Fruit fly (Drosophila melanogaster) whole organism, embryonic: Measurements from ENCODE around the gene msd1.

Source experiments
- Ada2b ChIP-seq: fragments of 200-800 bp; sonication (Bioruptor generic); IDR thresholded peaks from 2 replicates; pipeline ENCODE4 v1.3.6; 2022; ENCODE audit warnings: missing biosample characterization, missing genetic modification characterization
- BEAF-32 ChIP-seq: fragments of 200-800 bp; sonication (Bioruptor generic); optimal IDR thresholded peaks from 3 replicates; lab custom pipeline; 2017; ENCODE audit warnings: missing biosample characterization, missing genetic modification characterization, mild to moderate bottlenecking, moderate library complexity, missing genetic modification reagents
- CG10267 ChIP-seq: fragments of 200-800 bp; sonication (Bioruptor generic); optimal IDR thresholded peaks from 2 replicates; lab custom pipeline; 2018; ENCODE audit warnings: missing biosample characterization, mild to moderate bottlenecking, missing genetic modification characterization, moderate library complexity
- CG10979 ChIP-seq: fragments of 200-800 bp; sonication (Bioruptor generic); optimal IDR thresholded peaks from 2 replicates; lab custom pipeline; 2018; ENCODE audit warnings: missing biosample characterization, mild to moderate bottlenecking, missing genetic modification characterization, moderate library complexity
- CG11456 ChIP-seq: fragments of 200-800 bp; sonication (Bioruptor generic); IDR thresholded peaks from 3 replicates; pipeline ENCODE4 v1.3.6; 2022; ENCODE audit warnings: missing biosample characterization, missing genetic modification characterization
- CG11560 ChIP-seq: fragments of 200-800 bp; sonication (Bioruptor generic); IDR thresholded peaks from 3 replicates; pipeline ENCODE4 v1.3.6; 2022; ENCODE audit warnings: missing biosample characterization, missing genetic modification characterization
- CG12391 ChIP-seq: fragments of 200-800 bp; sonication (Bioruptor generic); optimal IDR thresholded peaks from 3 replicates; lab custom pipeline; 2018; ENCODE audit warnings: missing biosample characterization, mild to moderate bottlenecking, missing genetic modification characterization, moderate library complexity
- CG12744 ChIP-seq: fragments of 200-800 bp; sonication (Bioruptor generic); optimal IDR thresholded peaks from 2 replicates; lab custom pipeline; 2016; ENCODE audit warnings: missing biosample characterization, missing genetic modification characterization
- CG14667 ChIP-seq: fragments of 200-800 bp; sonication (Bioruptor generic); IDR thresholded peaks from 2 replicates; pipeline ENCODE4 v1.3.6; 2022; ENCODE audit warnings: missing biosample characterization, missing genetic modification characterization
- CG1602 ChIP-seq: fragments of 200-800 bp; sonication (Bioruptor generic); optimal IDR thresholded peaks from 3 replicates; lab custom pipeline; 2016; ENCODE audit warnings: missing biosample characterization, missing genetic modification characterization
- CG16863 ChIP-seq: fragments of 200-800 bp; sonication (Bioruptor generic); optimal IDR thresholded peaks from 3 replicates; lab custom pipeline; 2016; ENCODE audit warnings: missing biosample characterization, missing genetic modification characterization
- CG17328 ChIP-seq: fragments of 200-800 bp; sonication (Bioruptor generic); IDR thresholded peaks from 2 replicates; pipeline ENCODE4 v1.3.6; 2022; ENCODE audit warnings: missing biosample characterization, missing genetic modification characterization
- CG18262 ChIP-seq: fragments of 200-800 bp; optimal IDR thresholded peaks from 3 replicates; lab custom pipeline; 2019; ENCODE audit warnings: missing biosample characterization, mild to moderate bottlenecking, missing genetic modification characterization, moderate library complexity
- CG2129 ChIP-seq: fragments of 200-800 bp; sonication (Bioruptor generic); IDR thresholded peaks from 2 replicates; pipeline ENCODE4 v1.3.6; 2022; ENCODE audit warnings: missing biosample characterization, missing genetic modification characterization; ENCODE audit not compliant: partially characterized antibody
- CG30403 ChIP-seq: fragments of 200-800 bp; sonication (Bioruptor generic); optimal IDR thresholded peaks from 3 replicates; lab custom pipeline; 2016; ENCODE audit warnings: missing biosample characterization, missing genetic modification characterization
- CG31388 ChIP-seq: fragments of 200-800 bp; sonication (Bioruptor generic); optimal IDR thresholded peaks from 2 replicates; lab custom pipeline; 2016; ENCODE audit warnings: missing biosample characterization, missing genetic modification characterization
- CG32532 ChIP-seq: fragments of 200-800 bp; sonication (Bioruptor generic); IDR thresholded peaks from 2 replicates; pipeline ENCODE4 v1.3.6; 2022; ENCODE audit warnings: missing biosample characterization, missing genetic modification characterization
- CG3281 ChIP-seq: fragments of 200-800 bp; sonication (Bioruptor generic); optimal IDR thresholded peaks from 3 replicates; lab custom pipeline; 2017; ENCODE audit warnings: missing biosample characterization, mild to moderate bottlenecking, missing genetic modification characterization
- CG5180 ChIP-seq: fragments of 200-800 bp; sonication (Bioruptor generic); optimal IDR thresholded peaks from 3 replicates; lab custom pipeline; 2017; ENCODE audit warnings: missing biosample characterization, missing genetic modification characterization, mild to moderate bottlenecking, moderate library complexity, missing genetic modification reagents
- CG6813 ChIP-seq: fragments of 200-800 bp; sonication (Bioruptor generic); optimal IDR thresholded peaks from 2 replicates; lab custom pipeline; 2017; ENCODE audit warnings: missing biosample characterization, missing genetic modification characterization, mild to moderate bottlenecking, moderate library complexity, missing genetic modification reagents
- CG7556 ChIP-seq: fragments of 200-800 bp; sonication (Bioruptor generic); optimal IDR thresholded peaks from 2 replicates; lab custom pipeline; 2017; ENCODE audit warnings: missing biosample characterization, mild to moderate bottlenecking, missing genetic modification characterization
- CG7745 ChIP-seq: fragments of 200-800 bp; sonication (Bioruptor generic); optimal IDR thresholded peaks from 2 replicates; lab custom pipeline; 2018; ENCODE audit warnings: missing biosample characterization, mild to moderate bottlenecking, missing genetic modification characterization, moderate library complexity
- CG7786 ChIP-seq: fragments of 200-800 bp; sonication (Bioruptor generic); optimal IDR thresholded peaks from 2 replicates; lab custom pipeline; 2016; ENCODE audit warnings: missing biosample characterization, missing genetic modification characterization
- CG9797 ChIP-seq: fragments of 200-800 bp; sonication (Bioruptor generic); optimal IDR thresholded peaks from 3 replicates; lab custom pipeline; 2018; ENCODE audit warnings: missing biosample characterization, mild to moderate bottlenecking, missing genetic modification characterization
- Gug ChIP-seq: fragments of 200-800 bp; sonication (Bioruptor generic); IDR thresholded peaks from 4 replicates; pipeline ENCODE4 v1.3.6; 2022; ENCODE audit warnings: missing biosample characterization, missing genetic modification characterization
- Hr51 ChIP-seq, 2 experiments: fragments of 200-800 bp; sonication (Bioruptor generic); optimal IDR thresholded peaks; 2 replicates in 1 of 2; 3 replicates in 1 of 2; lab custom pipeline; 2016 to 2018; ENCODE audit warnings: missing biosample characterization in 2 of 2, missing genetic modification characterization in 2 of 2, mild to moderate bottlenecking in 1 of 2, moderate library complexity in 1 of 2
- Nf-YC ChIP-seq: fragments of 200-800 bp; optimal IDR thresholded peaks from 3 replicates; lab custom pipeline; 2019; ENCODE audit warnings: missing biosample characterization, mild to moderate bottlenecking, missing genetic modification characterization, moderate library complexity
- PHDP ChIP-seq: fragments of 200-800 bp; sonication (Bioruptor generic); optimal IDR thresholded peaks from 3 replicates; lab custom pipeline; 2018; ENCODE audit warnings: missing biosample characterization, mild to moderate bottlenecking, missing genetic modification characterization, moderate library complexity
- Sin3A ChIP-seq: fragments of >200 bp; optimal IDR thresholded peaks from 2 replicates; lab custom pipeline; 2018
- Trl ChIP-seq, 3 experiments: fragments of >200 bp in 2 of 3; fragments of 200-800 bp in 1 of 3; sonication (Bioruptor generic) in 1 of 3; optimal IDR thresholded peaks; 2 replicates in 1 of 3; 3 replicates in 2 of 3; lab custom pipeline; 2016 to 2017; ENCODE audit warnings: missing biosample characterization in 1 of 3, missing genetic modification characterization in 1 of 3
- YL-1 ChIP-seq: fragments of 200-800 bp; sonication (Bioruptor generic); optimal IDR thresholded peaks from 3 replicates; lab custom pipeline; 2017; ENCODE audit warnings: missing biosample characterization, mild to moderate bottlenecking, missing genetic modification characterization
- caup ChIP-seq: fragments of 200-800 bp; sonication (Bioruptor generic); optimal IDR thresholded peaks from 3 replicates; lab custom pipeline; 2017; ENCODE audit warnings: missing biosample characterization, mild to moderate bottlenecking, missing genetic modification characterization, moderate library complexity; ENCODE audit not compliant: severe bottlenecking
- dmrt99B ChIP-seq: fragments of 200-800 bp; sonication (Bioruptor generic); optimal IDR thresholded peaks from 2 replicates; lab custom pipeline; 2018; ENCODE audit warnings: missing biosample characterization, mild to moderate bottlenecking, missing genetic modification characterization, moderate library complexity
- fd64A ChIP-seq: fragments of 200-800 bp; sonication (Bioruptor generic); optimal IDR thresholded peaks from 3 replicates; lab custom pipeline; 2018; ENCODE audit warnings: missing biosample characterization, mild to moderate bottlenecking, missing genetic modification characterization
- gce ChIP-seq: fragments of 200-800 bp; sonication (Bioruptor generic); IDR thresholded peaks from 3 replicates; pipeline ENCODE4 v1.3.6; 2022; ENCODE audit warnings: missing biosample characterization, missing genetic modification characterization
- gcm2 ChIP-seq: fragments of 200-800 bp; sonication (Bioruptor generic); optimal IDR thresholded peaks from 2 replicates; lab custom pipeline; 2016; ENCODE audit warnings: missing biosample characterization, missing genetic modification characterization
- hkb ChIP-seq, 2 experiments: fragments of 200-800 bp in 1 of 2; fragments of >200 bp in 1 of 2; sonication (Bioruptor generic) in 1 of 2; IDR thresholded peaks in 1 of 2; optimal IDR thresholded peaks in 1 of 2; 2 replicates each; pipeline versions ENCODE4 v1.3.6 to Lab custom; 2017 to 2022; ENCODE audit warnings: missing biosample characterization in 1 of 2, missing genetic modification characterization in 1 of 2
- inv ChIP-seq: fragments of 200-800 bp; sonication (Bioruptor generic); IDR thresholded peaks from 2 replicates; pipeline ENCODE4 v1.3.6; 2022; ENCODE audit warnings: missing biosample characterization, missing genetic modification characterization; ENCODE audit not compliant: partially characterized antibody
- kni ChIP-seq: fragments of 200-800 bp; sonication (Bioruptor generic); optimal IDR thresholded peaks from 3 replicates; lab custom pipeline; 2017; ENCODE audit warnings: mild to moderate bottlenecking, missing biosample characterization, missing genetic modification reagents, missing genetic modification characterization
- lab ChIP-seq: fragments of 200-800 bp; sonication (Bioruptor generic); optimal IDR thresholded peaks from 3 replicates; lab custom pipeline; 2017; ENCODE audit warnings: missing biosample characterization, missing genetic modification characterization, mild to moderate bottlenecking, moderate library complexity, missing genetic modification reagents
- mirr ChIP-seq: fragments of 200-800 bp; sonication (Bioruptor generic); optimal IDR thresholded peaks from 3 replicates; lab custom pipeline; 2018; ENCODE audit warnings: missing biosample characterization, mild to moderate bottlenecking, missing genetic modification characterization
- pfk ChIP-seq: fragments of 200-800 bp; sonication (Bioruptor generic); optimal IDR thresholded peaks from 2 replicates; lab custom pipeline; 2018; ENCODE audit warnings: missing biosample characterization, mild to moderate bottlenecking, missing genetic modification characterization, moderate library complexity
- phol ChIP-seq: fragments of 200-800 bp; sonication (Bioruptor generic); optimal IDR thresholded peaks from 3 replicates; lab custom pipeline; 2018; ENCODE audit warnings: missing biosample characterization, mild to moderate bottlenecking, missing genetic modification characterization, moderate library complexity
- row ChIP-seq: fragments of 200-800 bp; sonication (Bioruptor generic); IDR thresholded peaks from 3 replicates; pipeline ENCODE4 v1.3.6; 2022; ENCODE audit warnings: missing biosample characterization, missing genetic modification characterization
- shn ChIP-seq: fragments of 200-800 bp; sonication (Bioruptor generic); optimal IDR thresholded peaks from 3 replicates; lab custom pipeline; 2016; ENCODE audit warnings: missing biosample characterization, missing genetic modification characterization
- stwl ChIP-seq: fragments of 200-800 bp; sonication (Bioruptor generic); optimal IDR thresholded peaks from 3 replicates; lab custom pipeline; 2018; ENCODE audit warnings: missing biosample characterization, mild to moderate bottlenecking, missing genetic modification characterization, moderate library complexity
- tio ChIP-seq: fragments of 200-800 bp; sonication (Bioruptor generic); optimal IDR thresholded peaks from 2 replicates; lab custom pipeline; 2017; ENCODE audit warnings: missing biosample characterization, missing genetic modification characterization, inconsistent platforms
- tll ChIP-seq, 2 experiments: fragments of 200-800 bp in 1 of 2; fragments of >200 bp in 1 of 2; sonication (Bioruptor generic) in 1 of 2; optimal IDR thresholded peaks; 2 replicates each; lab custom pipeline; 2017 to 2019; ENCODE audit warnings: missing biosample characterization in 2 of 2, missing genetic modification characterization in 2 of 2, mild to moderate bottlenecking in 1 of 2, moderate library complexity in 1 of 2

msd1 gene

dm6 chr3L:1300076-1300635 is 31.4 kb upstream of the msd1 start (continued):
- TF ChIP-seq Hr51 (GFP tag; optimal IDR thresholded peaks at IDR 0.05; lab: Kevin White, UChicago) (peak; percentile 27 to 82), lab (peak; percentile 88), tio (GFP tag; lab: Kevin White, UChicago) (no peak), YL-1 (peak; percentile 48), shn (GFP tag; lab: Kevin White, UChicago) (no peak), CG30403 (GFP tag; lab: Kevin White, UChicago) (peak; percentile 82), CG3281 (GFP tag; lab: Kevin White, UChicago) (peak; percentile 84), CG11456 (0 out of 3 replicates have a peak, but pooled peaks have one; percentile 8), kni (GFP tag; lab: Kevin White, UChicago) (peak; percentile 42), CG6813 (peak; percentile 79), fd64A (GFP tag; lab: Kevin White, UChicago) (peak; percentile 65), CG31388 (GFP tag; lab: Kevin White, UChicago) (peak; percentile 48), CG32532 (GFP tag; lab: Robert Waterston, UW) (peak; percentile 79), Gug (GFP tag; lab: Robert Waterston, UW) (peak; percentile 51), CG7786 (GFP tag; lab: Kevin White, UChicago) (peak; percentile 19), CG1602 (peak; percentile 80), stwl (tag; lab: Kevin White, UChicago) (peak; percentile 7), CG7556 (peak; percentile 89), mirr (GFP tag; lab: Kevin White, UChicago) (peak; percentile 25), CG18262 (tag; lab: Kevin White, UChicago) (peak; percentile 94), CG5180 (no peak), CG12391 (tag; lab: Kevin White, UChicago) (peak; percentile 92), CG14667 (GFP tag; lab: Robert Waterston, UW) (peak; percentile 74), Trl (optimal IDR thresholded peaks at IDR 0.05; lab: Kevin White, UChicago) (peak in 1 of 2 experiments; percentile 0), Trl (GFP tag; optimal IDR thresholded peaks at IDR 0.05; lab: Kevin White, UChicago) (peak; percentile 29), gcm2 (GFP tag; lab: Kevin White, UChicago) (peak; percentile 7), inv (no peak), Sin3A (lab: Kevin White, UChicago) (no peak), CG2129 (GFP tag; lab: Robert Waterston, UW) (no peak), dmrt99B (tag; lab: Kevin White, UChicago) (peak; percentile 84), row (GFP tag; lab: Robert Waterston, UW) (peak; percentile 92), Nf-YC (peak; percentile 70), PHDP (tag; lab: Kevin White, UChicago) (peak; percentile 85), CG12744 (no peak), CG16863 (GFP tag; lab: Kevin White, UChicago) (peak; percentile 38), gce (peak; percentile 80; the same call in 2 of the 3 replicates), tll (GFP tag; optimal IDR thresholded peaks at IDR 0.05; lab: Kevin White, UChicago) (no peak), CG11560 (0 out of 3 replicates have a peak, but pooled peaks have one; percentile 48), CG17328 (GFP tag; lab: Robert Waterston, UW) (peak; percentile 80), CG10979 (tag; lab: Kevin White, UChicago) (peak; percentile 93), hkb (optimal IDR thresholded peaks at IDR 0.05; lab: Kevin White, UChicago) (no peak), hkb (GFP tag; IDR thresholded peaks at IDR 0.05; lab: Robert Waterston, UW) (peak; percentile 90), phol (tag; lab: Kevin White, UChicago) (peak; percentile 88), BEAF-32 (GFP tag; lab: Kevin White, UChicago) (no peak), CG7745 (no peak), CG10267 (tag; lab: Kevin White, UChicago) (peak; percentile 84), Ada2b (GFP tag; lab: Robert Waterston, UW) (no peak), caup (peak; percentile 77), CG9797 (GFP tag; lab: Kevin White, UChicago) (no peak), pfk (peak; percentile 1)
